Worm (Caenorhabditis elegans) whole organism, L4 larva: ENCODE data around the gene C16C10.8.

Source experiments
- R02D3.7 ChIP-seq: fragments of 150-350 bp; sonication (generic microtip); optimal IDR thresholded peaks from 3 replicates; lab custom pipeline; 2014; ENCODE audit warnings: missing biosample characterization, missing genetic modification characterization
- unc-62 ChIP-seq, 3 experiments: fragments of 150-350 bp in 1 of 3; sonication (generic microtip); optimal IDR thresholded peaks in 2 of 3; peaks in 1 of 3; 1 replicate in 1 of 3; 2 replicates in 2 of 3; lab custom pipeline; 2014 to 2017; ENCODE audit warnings: missing biosample characterization in 3 of 3, missing genetic modification characterization in 3 of 3, missing genetic modification reagents in 3 of 3, missing genotype in 1 of 3

- no peak for TF ChIP-seq R02D3.7 (tag; lab: Kevin White, UChicago)
- no peak for TF ChIP-seq unc-62 (GFP tag; optimal IDR thresholded peaks at IDR 0.05 in 1 of 2; lab: Kevin White, UChicago)
- TF ChIP-seq unc-62 (tag; optimal IDR thresholded peaks at IDR 0.05; lab: Kevin White, UChicago): no peak
These were observed 32.0 kb downstream of the C16C10.8 start for ce11 chrIII:4131814-4132555.
